Fruit fly (Drosophila melanogaster) S2 (cell line): ENCODE data around the gene sick.

Source experiments
- CG8478 ChIP-seq: fragments of >200 bp; optimal IDR thresholded peaks from 2 replicates; lab custom pipeline; 2018
- CTCF ChIP-seq, 2 experiments: fragments of >200 bp; optimal IDR thresholded peaks; 2 replicates each; lab custom pipeline; 2018

The sick gene

DNA sequence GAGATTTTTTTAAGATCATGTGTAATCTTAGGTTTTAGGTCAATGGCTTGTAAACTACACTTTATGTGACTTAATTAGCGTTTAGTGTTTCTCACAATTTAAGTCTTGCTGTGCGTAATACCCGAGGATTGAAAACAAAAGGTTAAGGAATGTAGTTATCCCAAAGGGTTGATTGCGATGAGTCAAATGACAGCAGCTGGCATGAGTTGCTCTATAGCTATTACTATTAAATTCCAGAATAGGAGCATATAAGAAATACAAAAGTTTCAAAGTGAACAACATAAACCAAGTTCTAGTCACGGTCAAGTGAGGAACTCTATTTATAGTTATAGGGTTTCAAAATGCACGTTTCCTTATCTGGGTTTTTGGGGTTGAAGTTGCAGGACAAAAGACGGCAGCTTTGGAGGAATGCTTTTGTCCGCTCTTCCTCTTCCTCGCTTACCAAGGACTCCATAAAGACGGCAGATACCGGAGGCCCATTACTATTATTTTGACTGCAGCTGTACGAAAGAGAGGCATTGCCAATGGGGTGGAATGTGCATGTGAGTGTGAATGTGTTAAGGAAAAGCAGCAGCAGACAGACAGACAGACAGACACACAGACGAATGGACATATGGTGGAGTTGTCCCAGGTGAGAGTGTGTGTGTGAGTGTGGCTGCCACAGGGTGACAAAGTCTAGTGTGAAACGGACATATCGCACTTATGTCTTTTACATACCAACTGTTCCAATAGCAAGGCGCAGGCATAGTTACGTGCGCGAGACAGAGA is 5.4 kb upstream of the sick start:
- no peak for TF ChIP-seq CG8478 (lab: Kevin White, UChicago)
- no peak for TF ChIP-seq CTCF (optimal IDR thresholded peaks at IDR 0.05; lab: Kevin White, UChicago)

DNA sequence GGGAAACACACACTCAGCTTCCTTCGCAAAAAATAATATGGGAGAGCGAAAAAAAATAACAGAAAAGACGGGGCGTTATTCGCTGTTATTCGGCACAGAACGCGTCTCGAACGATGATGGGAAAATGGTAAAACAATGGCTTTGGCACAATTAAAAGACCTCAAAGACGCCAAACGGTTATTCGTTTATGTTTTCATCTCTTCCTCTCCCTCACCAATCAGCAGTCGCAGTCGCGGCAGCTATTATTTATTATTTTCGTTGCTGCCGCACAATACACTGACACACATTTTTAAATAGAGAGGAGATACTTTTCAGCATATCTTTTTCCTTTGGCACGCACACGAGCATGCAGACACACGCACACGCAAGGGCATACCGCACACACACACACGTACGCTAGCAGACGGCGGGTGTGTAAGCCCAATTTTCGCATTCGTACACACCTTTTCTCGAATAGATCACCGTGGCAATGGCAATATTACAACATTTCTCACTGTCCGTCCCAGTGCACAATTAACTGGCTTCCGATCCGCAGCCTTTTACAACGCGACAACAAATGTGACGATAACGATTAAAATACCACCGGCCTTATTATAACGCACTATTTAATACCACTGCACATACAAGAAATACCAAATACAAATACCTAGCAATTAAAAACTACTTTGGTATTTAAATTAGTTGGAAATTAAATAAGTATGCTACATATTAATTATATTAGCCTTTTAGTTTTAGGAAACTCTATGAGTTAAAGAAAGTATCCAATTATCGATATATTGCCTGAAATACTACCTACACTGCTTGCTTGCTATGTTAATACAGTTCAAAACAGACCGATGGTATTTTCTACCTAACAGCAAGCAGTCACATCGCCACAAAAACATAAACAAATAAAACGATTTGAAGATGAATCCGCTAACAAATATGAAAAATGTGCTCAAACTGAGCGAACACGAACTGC is 4.6 kb upstream of the sick start, which contains the start of the genes CdGAPr and CG10466:
CdGAPr (minus strand) TSS at position 562 of the 961 bp plus-strand sequence.
CG10466 (plus strand) TSS at position 784 of the 961 bp plus-strand sequence.
- no peak for TF ChIP-seq CTCF (optimal IDR thresholded peaks at IDR 0.05; lab: Kevin White, UChicago)
- no peak for TF ChIP-seq CG8478 (lab: Kevin White, UChicago)

DNA sequence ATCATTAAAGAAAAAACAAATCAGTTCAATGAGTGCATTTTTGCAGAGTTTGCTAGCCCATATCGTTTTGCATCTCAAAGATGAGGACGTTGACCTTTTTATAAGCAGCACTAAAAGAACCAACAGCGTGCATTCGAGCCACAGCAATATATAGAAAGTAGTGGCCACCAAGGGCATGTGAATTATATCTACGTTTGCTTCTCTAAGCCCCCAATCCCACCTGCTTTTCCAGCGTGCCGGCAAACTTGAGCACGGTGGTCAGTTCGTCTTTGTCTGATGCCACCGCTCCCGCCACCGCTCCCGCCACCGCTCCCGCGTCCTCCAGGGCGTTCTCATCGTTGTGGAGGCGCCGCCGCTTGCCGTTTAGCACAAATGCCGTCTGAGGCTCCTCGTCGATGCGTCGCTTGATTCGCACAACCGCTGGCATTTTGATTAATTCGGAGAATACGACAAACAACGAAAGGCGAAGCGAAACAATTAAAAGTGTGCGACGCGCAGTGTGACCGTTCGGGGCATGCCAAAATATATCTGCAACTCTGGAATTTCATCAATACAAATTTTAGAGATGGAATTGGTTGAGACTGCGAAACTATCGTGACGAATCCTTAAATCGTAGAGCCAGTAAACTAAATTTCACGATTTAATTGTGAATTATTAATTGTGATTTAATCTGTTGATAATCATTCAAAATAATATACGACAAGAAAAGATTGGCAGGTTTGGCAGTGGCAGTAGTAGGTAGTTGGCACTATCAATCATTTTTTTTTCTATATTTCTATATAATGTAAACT is 650 bp upstream of the sick start:
- no peak for TF ChIP-seq CG8478 (lab: Kevin White, UChicago)
- TF ChIP-seq CTCF (optimal IDR thresholded peaks at IDR 0.05; lab: Kevin White, UChicago): peak in 1 of 2 experiments; percentile 27

DNA sequence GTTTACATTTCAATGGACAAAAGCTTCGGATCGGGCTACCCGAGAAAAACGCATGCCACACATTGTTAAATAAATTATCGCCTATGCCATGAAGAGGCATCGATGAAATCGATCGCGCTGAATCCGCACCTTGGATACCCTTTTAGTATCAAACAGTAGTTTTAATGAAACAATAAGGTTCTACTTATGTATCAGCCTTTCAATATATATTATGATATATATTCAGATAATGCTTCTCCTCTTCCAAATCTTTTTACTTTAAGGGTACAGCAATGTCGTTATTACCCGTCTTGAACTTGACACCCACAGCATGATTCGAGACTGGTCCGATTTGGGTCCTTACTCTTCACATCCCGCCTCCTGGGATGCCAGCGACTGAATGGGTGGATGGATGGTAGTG is 3.8 kb downstream of the sick start:
- TF ChIP-seq CTCF (optimal IDR thresholded peaks at IDR 0.05; lab: Kevin White, UChicago): no peak
- no peak for TF ChIP-seq CG8478 (lab: Kevin White, UChicago)

DNA sequence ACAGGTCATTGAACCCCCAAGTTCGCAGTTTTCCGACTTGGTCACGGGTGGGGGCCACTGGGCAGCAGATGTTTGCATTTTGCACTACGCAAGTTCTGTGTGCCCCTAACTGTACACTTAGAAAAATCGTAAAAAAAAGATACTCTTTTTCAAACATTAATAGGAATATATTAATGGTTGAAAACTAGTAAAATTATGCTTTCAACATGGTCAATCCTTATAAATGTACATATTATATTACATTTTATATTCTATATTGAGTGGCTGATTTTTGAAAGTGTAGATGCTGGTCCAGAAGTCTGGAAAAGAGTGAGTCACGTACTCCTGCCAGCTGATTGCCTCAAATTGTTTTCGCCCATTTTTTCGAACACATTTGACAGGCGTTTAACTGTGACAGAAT is 4.5 kb downstream of the sick start:
- TF ChIP-seq CG8478 (lab: Kevin White, UChicago): no peak
- TF ChIP-seq CTCF (optimal IDR thresholded peaks at IDR 0.05; lab: Kevin White, UChicago): no peak

DNA sequence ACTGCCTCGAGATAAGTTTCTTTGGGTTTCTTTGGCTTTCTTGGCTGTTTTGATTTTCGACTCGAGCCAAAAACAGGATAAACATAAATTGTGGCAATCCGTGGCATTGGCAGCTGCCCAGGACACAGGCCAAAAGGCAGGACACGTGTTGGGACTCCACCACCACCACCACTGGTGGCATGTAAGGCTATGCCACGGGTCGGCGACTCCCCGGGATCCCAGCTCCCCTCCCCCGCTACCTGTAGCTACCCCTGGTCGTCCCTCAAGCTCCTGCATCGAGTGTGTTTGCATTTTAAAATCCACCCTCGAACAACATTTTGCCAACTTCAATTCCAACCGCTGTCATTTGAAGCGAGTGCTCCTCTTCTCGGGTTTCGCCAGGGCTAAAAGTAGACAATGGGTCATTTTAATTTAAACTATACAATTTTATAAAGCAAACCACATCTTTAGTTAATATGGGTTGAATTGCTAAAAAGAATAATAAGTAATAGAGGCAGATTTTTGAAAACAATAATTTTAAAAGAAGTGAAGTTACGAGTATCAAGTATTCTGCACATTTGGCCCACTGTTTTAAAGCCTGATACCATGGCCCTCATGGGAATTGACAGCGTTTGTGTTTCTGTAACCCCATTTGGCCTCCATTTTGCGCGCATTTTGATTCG is 5.9 kb downstream of the sick start:
- TF ChIP-seq CTCF (optimal IDR thresholded peaks at IDR 0.05; lab: Kevin White, UChicago) (no peak), CG8478 (lab: Kevin White, UChicago) (no peak)

DNA sequence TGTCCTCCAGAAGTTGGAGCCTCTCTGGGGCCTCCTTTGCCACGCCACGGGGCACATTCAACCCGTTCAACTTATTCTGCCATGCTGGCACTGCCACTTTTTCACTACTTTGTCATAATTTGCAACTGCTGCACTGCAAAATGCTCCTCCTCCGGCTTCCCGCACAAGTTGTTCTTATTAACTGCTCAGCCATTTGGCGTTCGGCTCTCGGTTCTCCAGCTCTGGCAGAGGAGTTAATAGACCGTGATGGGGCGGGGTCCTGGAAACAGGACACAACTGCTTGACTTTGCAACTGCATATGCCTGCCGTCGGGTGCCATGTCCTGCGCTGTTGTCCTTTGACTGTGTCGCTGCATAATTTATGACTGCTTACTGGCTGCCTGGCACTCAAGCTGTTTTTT is 8.8 kb downstream of the sick start:
- TF ChIP-seq CG8478 (lab: Kevin White, UChicago): no peak

DNA sequence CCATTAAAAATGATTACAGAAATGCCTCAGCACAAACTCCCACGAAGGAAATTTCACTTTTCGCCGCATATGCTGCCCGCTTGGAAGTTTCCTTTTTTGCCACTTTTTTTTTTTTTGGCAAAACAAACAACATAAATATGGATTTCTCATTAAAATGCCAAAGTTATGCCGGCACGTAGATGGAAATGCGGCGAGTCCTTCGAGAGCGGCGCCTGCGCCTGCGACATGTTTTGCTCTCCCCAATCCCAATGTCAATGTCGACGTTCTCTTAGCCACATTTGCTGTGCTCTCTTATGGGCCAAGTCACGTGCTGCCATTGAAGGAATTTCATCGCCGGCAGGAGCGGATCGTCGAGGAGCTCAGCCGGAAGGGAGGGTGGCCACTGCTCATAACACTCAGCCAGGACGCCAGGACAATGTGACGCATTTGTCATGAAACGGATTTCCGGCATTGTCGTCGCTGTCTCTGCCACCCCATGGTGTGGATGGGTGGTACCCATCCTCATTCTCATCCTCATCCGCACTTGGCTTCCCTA is 13.4 kb downstream of the sick start:
- no peak for TF ChIP-seq CG8478 (lab: Kevin White, UChicago)
- no peak for TF ChIP-seq CTCF (optimal IDR thresholded peaks at IDR 0.05; lab: Kevin White, UChicago)

DNA sequence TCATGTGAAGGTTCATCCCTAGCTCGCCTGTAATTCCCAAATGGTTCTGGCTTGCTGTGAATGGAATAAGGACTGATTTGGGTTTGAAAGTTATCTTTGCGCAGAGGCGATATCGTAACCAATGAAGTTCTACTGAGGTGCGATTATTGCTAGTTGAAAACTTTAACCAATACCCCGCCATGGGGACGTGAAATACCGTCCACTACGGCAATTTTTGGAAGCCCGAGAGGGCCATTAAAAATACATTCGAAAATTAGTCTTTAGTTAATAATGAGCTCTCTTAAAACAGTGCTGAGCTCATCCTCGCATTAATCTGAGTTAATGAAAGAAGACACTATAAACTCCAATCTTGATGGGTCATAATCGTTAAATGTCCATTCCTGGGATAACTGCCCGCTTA is 14.5 kb downstream of the sick start:
- no peak for TF ChIP-seq CTCF (optimal IDR thresholded peaks at IDR 0.05; lab: Kevin White, UChicago)
- no peak for TF ChIP-seq CG8478 (lab: Kevin White, UChicago)

DNA sequence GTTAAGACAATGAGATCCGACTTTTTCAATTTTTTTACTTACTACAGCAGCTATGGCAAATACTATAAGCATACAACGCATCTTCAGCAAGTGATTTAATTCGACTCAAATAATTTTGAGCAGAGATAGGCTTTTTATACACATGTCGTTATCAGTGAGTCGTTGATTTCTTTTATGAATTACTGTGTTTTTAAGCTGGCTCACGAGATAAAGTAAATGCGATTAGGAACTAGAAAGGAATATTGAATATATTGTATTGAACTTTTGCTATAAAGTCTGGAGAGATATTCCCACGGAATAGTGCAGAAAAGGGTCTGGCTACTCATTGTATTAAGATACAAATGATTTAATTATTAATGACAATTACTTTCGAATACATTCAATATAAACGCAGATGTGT is 18.3 kb downstream of the sick start, which contains the start of gene CG13962:
CG13962 (minus strand) TSS at position 101 of the 400 bp plus-strand sequence.
- TF ChIP-seq CG8478 (lab: Kevin White, UChicago): no peak
- no peak for TF ChIP-seq CTCF (optimal IDR thresholded peaks at IDR 0.05; lab: Kevin White, UChicago)

DNA sequence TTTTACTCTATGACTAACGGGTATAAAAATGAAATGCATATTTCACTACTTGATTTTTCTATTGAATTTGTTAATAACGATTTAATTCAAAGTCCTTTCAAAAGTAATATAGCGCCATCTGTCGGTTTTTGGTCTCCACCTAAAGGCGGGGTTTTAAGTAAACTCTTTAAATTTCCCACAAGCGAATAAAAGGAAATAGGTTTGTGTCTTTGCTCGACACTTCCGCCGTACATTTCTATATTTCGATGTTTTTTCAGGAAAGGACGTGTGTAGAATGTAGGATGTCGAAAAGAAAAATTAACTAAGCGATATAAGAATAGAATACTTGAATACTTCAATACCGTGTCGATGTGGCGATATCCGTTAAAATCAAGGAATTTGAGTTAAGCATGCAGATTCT is 21.0 kb downstream of the sick start:
- TF ChIP-seq CG8478 (lab: Kevin White, UChicago): no peak
- peak; percentile 92 to 94 for TF ChIP-seq CTCF (optimal IDR thresholded peaks at IDR 0.05; lab: Kevin White, UChicago)

DNA sequence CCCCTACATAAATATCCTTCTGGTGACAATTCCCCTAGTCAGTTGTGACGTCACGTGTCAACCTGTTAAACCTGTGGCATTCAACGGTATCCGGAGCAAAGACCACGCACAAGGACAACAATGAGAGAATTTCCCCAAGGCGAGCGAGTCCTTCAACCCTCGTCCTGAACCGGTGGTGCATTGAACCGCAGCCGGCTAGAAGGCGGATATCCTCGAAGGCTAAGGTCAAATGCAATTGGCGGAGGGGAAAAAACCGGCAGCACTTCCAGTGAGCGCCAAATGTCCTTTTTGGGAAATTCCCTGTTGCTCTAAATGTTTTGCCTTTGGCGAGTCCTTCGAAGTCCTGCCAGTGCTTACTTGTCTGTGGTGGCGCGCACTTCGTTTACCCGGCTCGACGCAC is 23.7 kb downstream of the sick start:
- TF ChIP-seq CG8478 (lab: Kevin White, UChicago) (no peak), CTCF (optimal IDR thresholded peaks at IDR 0.05; lab: Kevin White, UChicago) (peak; percentile 25 to 29)

DNA sequence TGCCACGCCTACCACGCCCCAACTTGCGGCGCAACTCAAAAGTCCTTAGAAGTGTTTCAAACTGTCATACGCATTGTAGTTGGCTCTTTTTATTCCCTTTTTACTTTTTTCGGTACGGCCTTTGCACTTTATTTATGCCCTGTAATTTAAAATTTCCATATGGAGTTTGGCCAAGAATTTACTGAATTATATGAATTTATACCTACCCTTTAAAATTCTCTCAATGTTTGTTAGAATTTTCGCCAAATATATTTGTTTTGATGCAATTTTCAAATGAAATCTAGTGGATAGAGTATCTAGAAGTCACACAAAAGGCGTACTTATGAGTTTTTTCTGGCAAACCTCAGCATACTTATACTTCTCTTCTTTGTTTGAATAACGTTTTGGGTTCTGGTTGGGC is 28.1 kb downstream of the sick start:
- TF ChIP-seq CTCF (optimal IDR thresholded peaks at IDR 0.05; lab: Kevin White, UChicago) (no peak), CG8478 (lab: Kevin White, UChicago) (no peak)
